Fruit fly (Drosophila melanogaster) whole organism, embryonic: ENCODE results near the gene CG42240.

Source experiments
- Ada2b ChIP-seq: fragments of 200-800 bp; sonication (Bioruptor generic); IDR thresholded peaks from 2 replicates; pipeline ENCODE4 v1.3.6; 2022; ENCODE audit warnings: missing biosample characterization, missing genetic modification characterization
- CG10267 ChIP-seq: fragments of 200-800 bp; sonication (Bioruptor generic); optimal IDR thresholded peaks from 2 replicates; lab custom pipeline; 2018; ENCODE audit warnings: missing biosample characterization, mild to moderate bottlenecking, missing genetic modification characterization, moderate library complexity
- CG10654 ChIP-seq: fragments of 200-800 bp; sonication (Bioruptor generic); optimal IDR thresholded peaks from 2 replicates; lab custom pipeline; 2016; ENCODE audit warnings: missing biosample characterization, missing genetic modification characterization
- CG10959 ChIP-seq: fragments of 200-800 bp; sonication (Bioruptor generic); IDR thresholded peaks from 2 replicates; pipeline ENCODE4 v1.3.6; 2022; ENCODE audit warnings: missing biosample characterization, missing genetic modification characterization
- CG11093 ChIP-seq: fragments of 200-800 bp; sonication (Bioruptor generic); IDR thresholded peaks from 3 replicates; pipeline ENCODE4 v1.3.6; 2022; ENCODE audit warnings: missing biosample characterization, missing genetic modification characterization
- CG11456 ChIP-seq: fragments of 200-800 bp; sonication (Bioruptor generic); IDR thresholded peaks from 3 replicates; pipeline ENCODE4 v1.3.6; 2022; ENCODE audit warnings: missing biosample characterization, missing genetic modification characterization
- CG14050 ChIP-seq: fragments of 200-800 bp; sonication (Bioruptor generic); IDR thresholded peaks from 3 replicates; pipeline ENCODE4 v1.3.6; 2022; ENCODE audit warnings: missing biosample characterization, missing genetic modification characterization
- CG14667 ChIP-seq: fragments of 200-800 bp; sonication (Bioruptor generic); IDR thresholded peaks from 2 replicates; pipeline ENCODE4 v1.3.6; 2022; ENCODE audit warnings: missing biosample characterization, missing genetic modification characterization
- CG1603 ChIP-seq: fragments of 200-800 bp; sonication (Bioruptor generic); optimal IDR thresholded peaks from 2 replicates; lab custom pipeline; 2019; ENCODE audit warnings: missing biosample characterization, mild to moderate bottlenecking, missing genetic modification characterization, moderate library complexity
- CG1647 ChIP-seq: fragments of 200-800 bp; sonication (Bioruptor generic); optimal IDR thresholded peaks from 3 replicates; lab custom pipeline; 2016; ENCODE audit warnings: missing biosample characterization, missing genetic modification characterization
- CG16815 ChIP-seq: fragments of 200-800 bp; sonication (Bioruptor generic); optimal IDR thresholded peaks from 3 replicates; lab custom pipeline; 2017; ENCODE audit warnings: missing biosample characterization, mild to moderate bottlenecking, missing genetic modification characterization
- CG31388 ChIP-seq: fragments of 200-800 bp; sonication (Bioruptor generic); optimal IDR thresholded peaks from 2 replicates; lab custom pipeline; 2016; ENCODE audit warnings: missing biosample characterization, missing genetic modification characterization
- CG33557 ChIP-seq: fragments of 200-800 bp; sonication (Bioruptor generic); optimal IDR thresholded peaks from 2 replicates; lab custom pipeline; 2019; ENCODE audit warnings: missing biosample characterization, mild to moderate bottlenecking, missing genetic modification characterization, moderate library complexity
- CG43689 ChIP-seq: fragments of 200-800 bp; sonication (Bioruptor generic); IDR thresholded peaks from 2 replicates; pipeline ENCODE4 v1.3.6; 2022; ENCODE audit warnings: missing biosample characterization, missing genetic modification characterization
- CG4404 ChIP-seq: fragments of 200-800 bp; sonication (Bioruptor generic); IDR thresholded peaks from 2 replicates; pipeline ENCODE4 v1.3.6; 2022; ENCODE audit warnings: missing biosample characterization, missing genetic modification characterization
- CG5953 ChIP-seq: fragments of 200-800 bp; sonication (Bioruptor generic); IDR thresholded peaks from 2 replicates; pipeline ENCODE4 v1.3.6; 2022; ENCODE audit warnings: missing biosample characterization, missing genetic modification characterization
- CG6683 ChIP-seq: fragments of 200-800 bp; sonication (Bioruptor generic); optimal IDR thresholded peaks from 2 replicates; lab custom pipeline; 2017; ENCODE audit warnings: missing biosample characterization, mild to moderate bottlenecking, missing genetic modification characterization, missing genetic modification reagents
- CG8388 ChIP-seq: fragments of 200-800 bp; sonication (Bioruptor generic); optimal IDR thresholded peaks from 2 replicates; lab custom pipeline; 2019; ENCODE audit warnings: missing biosample characterization, mild to moderate bottlenecking, missing genetic modification characterization, moderate library complexity
- Dip2 ChIP-seq: fragments of 200-800 bp; sonication (Bioruptor generic); IDR thresholded peaks from 2 replicates; pipeline ENCODE4 v1.3.6; 2022; ENCODE audit warnings: missing biosample characterization, missing genetic modification characterization
- Ets97D ChIP-seq: fragments of 200-800 bp; sonication (Bioruptor generic); optimal IDR thresholded peaks from 3 replicates; lab custom pipeline; 2016; ENCODE audit warnings: missing biosample characterization, missing genetic modification characterization
- Fer1 ChIP-seq: fragments of 200-800 bp; sonication (Bioruptor generic); optimal IDR thresholded peaks from 2 replicates; lab custom pipeline; 2017; ENCODE audit warnings: missing biosample characterization, mild to moderate bottlenecking, missing genetic modification characterization
- Hey ChIP-seq: fragments of 200-800 bp; sonication (Bioruptor generic); optimal IDR thresholded peaks from 3 replicates; lab custom pipeline; 2018; ENCODE audit warnings: missing biosample characterization, mild to moderate bottlenecking, missing genetic modification characterization
- Hr51 ChIP-seq, 2 experiments: fragments of 200-800 bp; sonication (Bioruptor generic); optimal IDR thresholded peaks; 2 replicates in 1 of 2; 3 replicates in 1 of 2; lab custom pipeline; 2016 to 2018; ENCODE audit warnings: missing biosample characterization in 2 of 2, missing genetic modification characterization in 2 of 2, mild to moderate bottlenecking in 1 of 2, moderate library complexity in 1 of 2
- MESR4 ChIP-seq: fragments of 200-800 bp; sonication (Bioruptor generic); optimal IDR thresholded peaks from 2 replicates; lab custom pipeline; 2018; ENCODE audit warnings: missing biosample characterization, mild to moderate bottlenecking, missing genetic modification characterization, moderate library complexity
- Max ChIP-seq: fragments of 200-800 bp; sonication (Bioruptor generic); optimal IDR thresholded peaks from 2 replicates; lab custom pipeline; 2016; ENCODE audit warnings: missing biosample characterization, mild to moderate bottlenecking, missing genetic modification characterization
- Meics ChIP-seq: fragments of 200-800 bp; sonication (Bioruptor generic); optimal IDR thresholded peaks from 2 replicates; lab custom pipeline; 2017; ENCODE audit warnings: missing biosample characterization, mild to moderate bottlenecking, missing genetic modification characterization
- Nf-YA ChIP-seq: fragments of 200-800 bp; sonication (Bioruptor generic); IDR thresholded peaks from 2 replicates; pipeline ENCODE4 v1.3.6; 2022; ENCODE audit warnings: missing biosample characterization, missing genetic modification characterization
- NfI ChIP-seq: fragments of 200-800 bp; sonication (Bioruptor generic); optimal IDR thresholded peaks from 3 replicates; lab custom pipeline; 2018; ENCODE audit warnings: missing biosample characterization, mild to moderate bottlenecking, missing genetic modification characterization, moderate library complexity
- Scr ChIP-seq: fragments of 200-800 bp; sonication (Bioruptor generic); IDR thresholded peaks from 2 replicates; pipeline ENCODE4 v1.3.6; 2022; ENCODE audit warnings: missing biosample characterization, missing genetic modification characterization; ENCODE audit not compliant: partially characterized antibody
- Sox100B ChIP-seq: fragments of 200-800 bp; sonication (Bioruptor generic); optimal IDR thresholded peaks from 3 replicates; lab custom pipeline; 2018; ENCODE audit warnings: missing biosample characterization, mild to moderate bottlenecking, missing genetic modification characterization
- Sry-δ ChIP-seq: fragments of 200-800 bp; sonication (Bioruptor generic); optimal IDR thresholded peaks from 2 replicates; lab custom pipeline; 2016; ENCODE audit warnings: missing biosample characterization, missing genetic modification characterization
- Xbp1 ChIP-seq: fragments of 200-800 bp; sonication (Bioruptor generic); optimal IDR thresholded peaks from 3 replicates; lab custom pipeline; 2016; ENCODE audit warnings: missing biosample characterization, mild to moderate bottlenecking, missing genetic modification characterization
- bowl ChIP-seq: fragments of 200-800 bp; sonication (Bioruptor generic); IDR thresholded peaks from 2 replicates; pipeline ENCODE4 v1.3.6; 2022; ENCODE audit warnings: missing biosample characterization, missing genetic modification characterization
- chn ChIP-seq: fragments of 200-800 bp; sonication (Bioruptor generic); optimal IDR thresholded peaks from 2 replicates; lab custom pipeline; 2016; ENCODE audit warnings: missing biosample characterization, missing genetic modification characterization
- croc ChIP-seq: fragments of 200-800 bp; sonication (Bioruptor generic); conservative IDR thresholded peaks from 3 replicates; pipeline ENCODE4 v1.3.6; 2022; ENCODE audit warnings: missing biosample characterization, missing genetic modification characterization
- cwo ChIP-seq: fragments of 200-800 bp; sonication (Bioruptor generic); optimal IDR thresholded peaks from 3 replicates; lab custom pipeline; 2017; ENCODE audit warnings: missing biosample characterization, missing genetic modification characterization, mild to moderate bottlenecking, moderate library complexity, missing genetic modification reagents
- dati ChIP-seq: fragments of 200-800 bp; sonication (Bioruptor generic); IDR thresholded peaks from 2 replicates; pipeline ENCODE4 v1.3.6; 2022; ENCODE audit warnings: missing biosample characterization, missing genetic modification characterization
- gem ChIP-seq: fragments of 200-800 bp; sonication (Bioruptor generic); optimal IDR thresholded peaks from 2 replicates; lab custom pipeline; 2019; ENCODE audit warnings: missing biosample characterization, mild to moderate bottlenecking, missing genetic modification characterization, moderate library complexity
- mirr ChIP-seq: fragments of 200-800 bp; sonication (Bioruptor generic); optimal IDR thresholded peaks from 3 replicates; lab custom pipeline; 2018; ENCODE audit warnings: missing biosample characterization, mild to moderate bottlenecking, missing genetic modification characterization
- nerfin-2 ChIP-seq: fragments of 200-800 bp; sonication (Bioruptor generic); IDR thresholded peaks from 2 replicates; pipeline ENCODE4 v1.3.6; 2022; ENCODE audit warnings: missing biosample characterization, missing genetic modification characterization; ENCODE audit not compliant: partially characterized antibody
- phol ChIP-seq: fragments of 200-800 bp; sonication (Bioruptor generic); optimal IDR thresholded peaks from 3 replicates; lab custom pipeline; 2018; ENCODE audit warnings: missing biosample characterization, mild to moderate bottlenecking, missing genetic modification characterization, moderate library complexity
- scrt ChIP-seq: fragments of 200-800 bp; sonication (Bioruptor generic); optimal IDR thresholded peaks from 2 replicates; lab custom pipeline; 2018; ENCODE audit warnings: missing biosample characterization, mild to moderate bottlenecking, missing genetic modification characterization, moderate library complexity
- sisA ChIP-seq: fragments of 200-800 bp; sonication (Bioruptor generic); IDR thresholded peaks from 2 replicates; pipeline ENCODE4 v1.3.6; 2022; ENCODE audit warnings: missing biosample characterization, missing genetic modification characterization
- so ChIP-seq: fragments of 200-800 bp; sonication (Bioruptor generic); IDR thresholded peaks from 3 replicates; pipeline ENCODE4 v1.3.6; 2022; ENCODE audit warnings: missing biosample characterization, missing genetic modification characterization
- sqz ChIP-seq: fragments of 200-800 bp; sonication (Bioruptor generic); optimal IDR thresholded peaks from 3 replicates; lab custom pipeline; 2018; ENCODE audit warnings: missing biosample characterization, mild to moderate bottlenecking, missing genetic modification characterization
- tgo ChIP-seq: fragments of 200-800 bp; sonication (Bioruptor generic); IDR thresholded peaks from 3 replicates; pipeline ENCODE4 v1.3.6; 2022; ENCODE audit warnings: missing biosample characterization, missing genetic modification characterization
- tna ChIP-seq: fragments of 200-800 bp; sonication (Bioruptor generic); IDR thresholded peaks from 2 replicates; pipeline ENCODE4 v1.3.6; 2022; ENCODE audit warnings: missing biosample characterization, missing genetic modification characterization; ENCODE audit not compliant: partially characterized antibody
- toy ChIP-seq: fragments of 200-800 bp; sonication (Bioruptor generic); IDR thresholded peaks from 2 replicates; pipeline ENCODE4 v1.3.6; 2022; ENCODE audit warnings: missing biosample characterization, missing genetic modification characterization
- wdn ChIP-seq: fragments of 200-800 bp; sonication (Bioruptor generic); IDR thresholded peaks from 2 replicates; pipeline ENCODE4 v1.3.6; 2022; ENCODE audit warnings: missing biosample characterization, missing genetic modification characterization

CG42240 gene

DNA sequence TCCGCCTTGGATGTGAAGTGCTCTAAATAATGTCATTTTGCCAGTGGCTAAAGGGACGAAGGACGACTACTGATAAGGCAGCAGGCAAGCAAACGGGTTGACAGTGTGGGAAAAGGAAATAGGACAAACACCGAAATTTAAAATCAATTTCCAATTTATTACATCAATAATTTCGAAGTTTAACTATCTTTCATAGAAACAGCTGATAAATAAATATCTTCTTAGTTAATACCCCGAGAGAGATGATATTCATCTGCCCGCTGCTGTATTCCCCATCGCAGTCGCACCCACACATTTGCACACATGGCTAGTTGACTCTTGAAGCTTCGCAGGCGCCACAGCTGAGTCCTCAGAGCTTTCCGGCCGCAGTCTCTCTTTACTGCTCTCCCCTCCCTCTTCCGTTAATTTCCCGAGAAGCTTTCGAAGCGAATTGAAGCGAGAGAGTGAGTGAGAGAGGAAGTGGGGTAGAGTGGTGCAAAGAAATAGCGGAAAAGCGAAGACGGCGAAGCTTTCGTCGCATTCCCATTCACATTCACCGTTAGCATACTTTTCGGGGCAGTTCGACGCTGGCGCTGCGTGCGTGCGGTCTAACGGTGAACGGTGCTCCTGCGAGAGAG is 13.7 kb upstream of the CG42240 start (continued):
- 0 out of 2 replicates have a peak, but pooled peaks have one; percentile 24 for TF ChIP-seq CG43689 (GFP tag; lab: Robert Waterston, UW)
- TF ChIP-seq cwo (GFP tag; lab: Kevin White, UChicago) = peak; percentile 73
- TF ChIP-seq CG11093 = 0 out of 3 replicates have a peak, but pooled peaks have one; percentile 31
- TF ChIP-seq sqz (GFP tag; lab: Kevin White, UChicago) = no peak
- TF ChIP-seq Hr51 (GFP tag; optimal IDR thresholded peaks at IDR 0.05; lab: Kevin White, UChicago) = peak; percentile 39 to 74
- no peak for TF ChIP-seq CG16815 (GFP tag; lab: Kevin White, UChicago)
- TF ChIP-seq so (GFP tag; lab: Robert Waterston, UW) = peak; percentile 55; the same call in 1 of the 3 replicates
- TF ChIP-seq MESR4 = no peak
- peak; percentile 69 for TF ChIP-seq CG1603
- TF ChIP-seq CG14050 = peak; percentile 60
- no peak for TF ChIP-seq tna (GFP tag; lab: Robert Waterston, UW)
- TF ChIP-seq mirr (GFP tag; lab: Kevin White, UChicago) = peak; percentile 39
- no peak for TF ChIP-seq Dip2
- peak; percentile 49 for TF ChIP-seq phol
- peak; percentile 13 for TF ChIP-seq CG10654 (GFP tag; lab: Kevin White, UChicago)
- TF ChIP-seq scrt (GFP tag; lab: Kevin White, UChicago) = peak; percentile 48
- TF ChIP-seq sisA (GFP tag; lab: Robert Waterston, UW) = peak; percentile 64
- TF ChIP-seq Sry-δ (GFP tag; lab: Kevin White, UChicago) = no peak
- no peak for TF ChIP-seq CG5953 (GFP tag; lab: Robert Waterston, UW)
- no peak for TF ChIP-seq CG33557
- peak; percentile 75 for TF ChIP-seq Ada2b (GFP tag; lab: Robert Waterston, UW)
- TF ChIP-seq tgo (GFP tag; lab: Robert Waterston, UW) = peak; percentile 65
- TF ChIP-seq Hey (tag; lab: Kevin White, UChicago) = no peak
- TF ChIP-seq gem = peak; percentile 66
- TF ChIP-seq CG1647 (GFP tag; lab: Kevin White, UChicago) = no peak
- no peak for TF ChIP-seq Sox100B (GFP tag; lab: Kevin White, UChicago)
- TF ChIP-seq Ets97D (GFP tag; lab: Kevin White, UChicago) = no peak
- TF ChIP-seq CG14667 (GFP tag; lab: Robert Waterston, UW) = peak; percentile 27
- peak; percentile 32 for TF ChIP-seq CG8388 (GFP tag; lab: Kevin White, UChicago)
- TF ChIP-seq toy (GFP tag; lab: Robert Waterston, UW) = 0 out of 2 replicates have a peak, but pooled peaks have one; percentile 16
- TF ChIP-seq wdn (GFP tag; lab: Robert Waterston, UW) = peak; percentile 66
- TF ChIP-seq CG4404 (GFP tag; lab: Robert Waterston, UW) = peak; percentile 33; the same call in 1 of the 2 replicates
- TF ChIP-seq Scr (GFP tag; lab: Robert Waterston, UW) = no peak
- peak; percentile 19 for TF ChIP-seq CG10267
- no peak for TF ChIP-seq Nf-YA (GFP tag; lab: Robert Waterston, UW)
- TF ChIP-seq croc (GFP tag; lab: Robert Waterston, UW) = 0 out of 3 replicates have a peak, but pooled peaks have one; percentile 23
- TF ChIP-seq Max (GFP tag; lab: Kevin White, UChicago) = peak; percentile 35
- TF ChIP-seq CG10959 (GFP tag; lab: Robert Waterston, UW) = no peak
- peak; percentile 80 for TF ChIP-seq Meics (GFP tag; lab: Kevin White, UChicago)
- peak; percentile 56; the same call in 1 of the 3 replicates for TF ChIP-seq CG11456 (GFP tag; lab: Robert Waterston, UW)
- peak; percentile 53; the same call in 1 of the 2 replicates for TF ChIP-seq bowl (GFP tag; lab: Robert Waterston, UW)
- peak; percentile 48 for TF ChIP-seq NfI (GFP tag; lab: Kevin White, UChicago)
- TF ChIP-seq CG31388 = no peak
- no peak for TF ChIP-seq dati (GFP tag; lab: Robert Waterston, UW)
- no peak for TF ChIP-seq nerfin-2 (GFP tag; lab: Robert Waterston, UW)
- peak; percentile 89 for TF ChIP-seq Fer1 (GFP tag; lab: Kevin White, UChicago)
- peak; percentile 57 for TF ChIP-seq CG6683 (GFP tag; lab: Kevin White, UChicago)
- peak; percentile 42 for TF ChIP-seq chn
- TF ChIP-seq Xbp1 = peak; percentile 38
